Fruit fly (Drosophila melanogaster) whole organism, larva: Measurements from ENCODE around the gene CG31223.
A peak's percentile ranks its signal among the peaks of the same experiment; 100 is the strongest.

Experiments used
- noc ChIP-seq: fragments of 200-800 bp; sonication (Bioruptor generic); optimal IDR thresholded peaks from 3 replicates; lab custom pipeline; 2019; ENCODE audit warnings: missing biosample characterization, mild to moderate bottlenecking, missing genetic modification characterization, moderate library complexity

CG31223 gene

DNA sequence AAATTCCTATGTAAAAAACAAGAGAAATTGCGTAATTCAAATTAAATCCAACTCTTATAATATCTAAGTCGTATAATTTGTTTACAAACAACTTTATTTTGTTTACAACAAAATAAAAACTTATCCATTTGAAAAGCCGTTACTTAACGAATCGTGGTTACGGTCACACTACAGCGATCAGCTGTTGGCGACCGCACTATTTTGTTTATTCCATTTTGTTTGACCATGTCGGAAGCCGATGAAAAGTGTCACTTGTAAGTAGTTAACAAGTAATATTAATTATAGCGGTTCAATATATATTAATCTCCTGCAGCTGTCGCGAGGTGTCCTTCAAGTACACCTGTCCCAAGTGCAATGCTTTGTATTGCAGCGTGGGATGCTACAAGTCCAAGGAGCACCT lies at the start of gene CG31223:
CG31223 (plus strand) TSS at position 165 of the 400 bp plus-strand sequence.
- no peak for TF ChIP-seq noc

DNA sequence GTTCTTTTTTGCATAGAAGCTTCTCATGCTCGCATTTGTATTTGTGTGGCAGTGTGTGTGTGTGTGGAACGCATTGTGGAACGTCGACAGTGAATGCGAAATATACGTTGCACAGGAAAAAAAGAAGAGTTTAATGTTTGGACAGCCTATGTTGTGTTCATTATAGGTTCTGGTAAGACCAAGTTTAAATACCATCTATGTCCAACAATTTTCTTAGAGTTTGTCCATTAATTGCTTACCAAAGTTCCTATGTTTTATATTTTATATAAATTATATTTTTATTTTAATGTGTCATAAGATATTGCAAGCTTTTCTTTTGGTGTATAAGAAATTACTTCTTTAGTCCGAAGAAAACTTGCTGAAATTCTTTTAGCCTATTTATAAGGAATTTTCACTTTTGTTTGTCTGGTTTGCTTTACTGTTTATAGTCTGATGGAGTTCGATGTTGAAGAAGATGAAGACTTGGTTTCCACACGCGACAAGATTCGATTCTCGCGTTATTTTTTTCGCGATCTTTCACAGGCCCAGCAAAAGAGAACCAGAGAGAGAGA lies 48.7 kb upstream of the CG31223 start:
- peak; percentile 35 for TF ChIP-seq noc

DNA sequence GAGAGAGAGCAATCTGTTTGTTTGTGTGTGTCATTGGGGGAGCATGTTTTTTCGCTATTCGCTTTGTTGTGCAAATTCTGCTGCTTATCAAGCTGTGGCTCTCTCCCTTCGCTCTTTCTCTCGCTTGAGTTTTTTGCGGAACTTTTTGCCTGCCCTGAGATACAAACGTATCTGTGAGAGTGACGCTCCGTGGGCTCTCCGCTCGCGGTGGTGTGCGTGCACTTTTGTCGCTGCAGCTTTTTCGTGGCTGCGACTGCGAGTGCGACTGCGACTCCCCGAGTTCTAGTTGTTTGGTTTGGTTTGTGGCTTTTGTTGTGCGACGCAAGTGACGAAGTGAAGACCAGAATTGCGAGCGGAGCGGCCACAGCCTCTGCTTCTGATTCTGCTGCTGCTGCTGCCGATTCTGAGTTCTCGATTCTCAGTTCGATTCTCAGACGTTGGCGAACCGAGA lies 48.2 kb upstream of the CG31223 start:
- TF ChIP-seq noc, result no peak

DNA sequence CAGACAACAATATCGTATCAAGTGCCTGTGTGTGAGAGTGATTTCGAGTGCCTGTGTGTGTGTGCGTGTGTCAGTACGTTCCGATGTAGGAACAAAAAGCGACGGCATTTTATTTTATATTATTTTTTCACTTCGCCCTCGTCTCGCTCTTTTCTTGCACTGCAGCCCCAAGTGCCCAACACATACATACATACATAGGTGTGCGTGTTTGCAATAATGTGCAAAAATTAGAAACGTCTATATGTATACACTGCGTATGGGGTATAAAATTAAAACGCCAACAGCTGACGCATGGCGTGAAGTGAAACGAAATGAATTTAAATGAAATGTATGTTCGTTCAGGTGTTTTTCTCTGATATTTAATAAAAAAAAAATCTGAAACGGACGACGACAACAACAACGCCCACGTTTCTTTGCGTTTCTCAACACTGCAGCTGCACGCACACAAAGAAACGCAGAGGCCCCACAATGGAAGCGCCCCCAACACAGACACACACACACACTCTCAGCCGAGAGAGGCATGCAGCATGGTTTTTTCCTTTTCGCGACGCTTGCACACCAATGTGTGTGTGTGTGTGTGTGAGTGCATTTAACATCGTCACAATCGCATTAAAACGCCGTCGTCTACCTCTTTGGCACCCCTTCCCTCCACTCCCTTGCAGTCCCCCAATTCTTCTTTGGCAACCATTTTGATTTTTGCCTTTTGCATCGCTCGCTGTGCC lies 47.1 kb upstream of the CG31223 start:
- TF ChIP-seq noc, result no peak

DNA sequence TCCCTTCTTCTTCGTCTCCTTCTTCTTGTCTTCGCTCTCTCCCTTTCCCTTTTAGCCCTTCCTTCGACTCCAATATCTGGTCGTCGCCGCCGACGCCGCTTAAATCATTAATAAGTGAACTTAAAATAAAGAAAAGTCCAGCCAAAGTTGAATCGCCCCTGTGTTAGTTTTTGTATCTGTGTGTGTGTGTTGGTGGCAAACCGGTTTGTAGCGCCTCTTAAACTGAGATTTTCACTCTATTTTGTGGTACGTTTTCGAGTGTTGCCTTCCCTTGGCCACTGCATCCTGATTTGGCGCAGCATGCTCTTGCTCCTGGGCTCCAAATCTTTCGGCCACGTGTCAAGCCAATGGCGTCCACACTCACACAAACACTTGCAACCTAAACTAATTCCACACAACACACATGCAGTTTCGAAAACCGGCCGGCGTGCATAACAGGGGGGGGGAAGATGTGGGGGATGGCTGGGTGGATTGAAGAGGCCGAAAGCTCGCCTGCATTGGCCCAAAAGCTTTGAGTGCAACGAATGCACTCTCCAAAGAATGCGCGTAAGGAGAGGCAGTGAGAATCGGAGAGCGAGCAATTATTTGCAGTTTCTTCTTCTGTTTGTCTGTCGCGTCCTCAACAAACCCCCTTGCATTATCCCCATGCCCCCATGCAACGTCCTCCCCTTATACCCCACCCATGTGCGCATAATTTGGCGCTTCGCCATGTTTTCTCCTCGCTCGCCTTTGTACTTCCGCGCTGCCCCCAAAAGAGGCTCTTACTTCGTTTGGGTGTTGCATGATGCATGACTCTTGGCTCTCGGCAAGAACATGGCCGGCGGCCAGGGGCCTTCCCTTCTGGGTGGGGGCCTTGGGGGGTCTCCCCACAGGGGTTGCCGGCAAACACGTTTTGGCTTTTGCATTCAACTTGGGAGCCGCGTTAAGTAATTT lies 46.2 kb upstream of the CG31223 start:
- TF ChIP-seq noc, result no peak

DNA sequence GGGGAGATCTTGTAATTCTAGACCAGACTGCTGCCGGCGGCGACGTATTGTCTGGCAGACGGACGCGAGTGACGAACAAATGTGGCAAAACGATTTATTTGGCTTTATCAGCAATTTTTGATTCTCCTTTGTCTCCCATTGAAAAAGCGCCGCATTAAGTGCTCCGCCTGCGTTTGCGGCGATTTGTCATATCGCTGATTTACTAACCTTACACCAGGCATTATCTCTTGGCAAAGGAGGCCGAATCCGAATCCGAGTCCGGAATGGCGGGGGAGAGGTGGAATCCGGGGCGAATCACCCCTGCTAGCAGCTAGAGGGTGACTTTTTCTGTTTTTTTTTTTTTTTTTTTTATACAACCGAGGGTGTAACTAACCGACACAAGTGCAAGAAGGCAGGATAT lies 42.4 kb upstream of the CG31223 start:
- no peak for TF ChIP-seq noc

DNA sequence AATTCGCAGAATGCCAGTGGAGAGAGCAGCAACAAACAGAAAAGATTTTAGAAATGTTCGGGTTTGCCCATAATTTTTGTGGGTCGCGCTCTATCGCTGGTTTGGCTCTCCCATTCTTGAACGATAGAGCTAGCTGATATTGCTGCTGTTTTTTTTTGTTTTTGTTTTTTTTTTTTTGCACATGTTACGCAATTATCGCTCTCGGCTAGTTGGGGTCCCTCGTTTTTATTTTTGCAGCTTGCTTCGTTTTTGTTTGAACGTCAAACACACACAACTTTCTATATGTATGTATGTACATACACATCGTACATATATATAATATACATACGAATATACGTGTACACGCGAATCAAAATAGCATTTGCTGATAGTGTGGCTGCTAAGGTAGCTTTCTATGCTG lies 40.5 kb upstream of the CG31223 start:
- no peak for TF ChIP-seq noc

DNA sequence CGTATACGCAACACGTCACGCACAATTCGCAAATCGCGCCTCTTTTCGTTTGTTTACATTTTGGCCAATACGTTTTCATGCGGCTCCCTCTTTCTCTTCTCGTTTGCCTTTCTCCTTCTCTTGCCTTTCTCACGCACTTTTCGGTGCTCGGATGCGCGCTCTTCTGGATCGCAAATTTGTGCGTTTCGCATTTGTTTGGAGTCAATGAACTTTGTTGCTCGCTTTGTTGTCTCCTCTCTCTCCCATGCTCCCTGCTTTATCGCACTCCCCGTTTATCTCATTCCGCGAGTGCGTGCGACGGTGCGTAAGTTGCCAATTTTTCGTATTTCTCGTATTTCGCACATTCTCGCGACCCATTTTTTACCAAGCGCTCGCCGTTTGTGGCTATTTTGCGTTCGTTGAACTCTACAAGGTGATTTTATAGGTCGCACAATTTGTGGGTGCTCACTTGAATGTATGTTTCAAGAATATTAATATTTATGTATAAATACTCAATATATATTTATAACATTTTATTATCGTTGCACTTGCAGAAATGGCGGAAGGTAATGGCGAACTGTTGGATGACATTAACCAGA lies 39.6 kb upstream of the CG31223 start:
- TF ChIP-seq noc, result no peak

DNA sequence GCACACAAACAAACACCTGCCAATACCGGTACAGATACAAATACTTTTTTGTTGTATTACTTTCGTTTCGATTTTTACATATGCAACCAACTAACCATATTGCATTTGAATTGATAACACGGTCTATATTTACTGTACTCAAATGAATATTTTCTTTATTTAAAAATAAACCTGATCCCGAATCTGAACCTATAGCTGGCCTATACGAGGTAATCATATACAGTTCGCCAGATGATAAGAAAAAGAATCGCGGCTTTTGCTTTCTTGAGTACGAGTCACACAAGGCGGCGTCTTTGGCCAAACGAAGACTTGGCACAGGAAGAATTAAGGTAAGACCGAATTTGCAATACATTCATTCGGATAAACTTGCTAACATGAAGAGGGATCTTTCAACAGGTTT lies 34.0 kb upstream of the CG31223 start:
- TF ChIP-seq noc, result no peak

DNA sequence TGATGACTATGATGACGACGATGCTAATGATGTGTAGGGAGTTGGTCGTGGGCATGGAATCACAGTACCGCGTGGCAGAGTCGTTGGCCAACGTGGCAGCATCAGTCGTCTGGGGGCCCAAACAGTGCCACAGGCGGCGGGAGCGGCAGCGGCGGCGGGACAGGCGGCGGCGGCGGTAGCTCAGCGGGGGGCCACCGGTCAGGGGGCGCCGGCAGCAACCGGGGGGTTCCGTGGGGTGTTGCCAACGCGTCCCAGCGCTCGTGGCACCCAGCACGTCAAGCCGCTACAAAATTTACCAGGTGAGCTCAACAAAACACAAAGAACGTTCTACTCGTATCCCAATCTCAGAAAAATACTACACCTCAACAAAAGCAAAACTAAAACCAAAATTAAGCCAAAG lies 28.7 kb upstream of the CG31223 start:
- no peak for TF ChIP-seq noc

DNA sequence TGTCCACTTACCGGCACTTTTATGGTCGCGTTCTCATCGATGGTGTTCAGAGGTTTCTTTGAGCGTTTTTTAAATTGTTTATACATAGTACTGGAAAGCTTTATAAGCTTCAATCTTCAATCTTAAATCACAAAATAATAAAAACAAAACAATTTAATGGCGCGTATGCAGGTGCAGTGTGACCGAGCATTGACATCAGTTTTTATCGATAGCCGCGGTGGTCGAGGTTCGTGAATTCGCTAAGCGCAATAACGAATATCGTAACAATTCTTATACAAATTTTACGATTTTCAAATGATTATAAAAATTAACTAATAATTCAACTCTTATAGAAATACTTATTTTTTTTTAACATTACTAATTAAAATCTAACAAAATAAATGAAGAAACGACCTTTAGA lies 14.9 kb upstream of the CG31223 start, which contains the start of gene Fancd2:
Fancd2 (minus strand) TSS at position 183 of the 400 bp plus-strand sequence.
- TF ChIP-seq noc, result no peak

DNA sequence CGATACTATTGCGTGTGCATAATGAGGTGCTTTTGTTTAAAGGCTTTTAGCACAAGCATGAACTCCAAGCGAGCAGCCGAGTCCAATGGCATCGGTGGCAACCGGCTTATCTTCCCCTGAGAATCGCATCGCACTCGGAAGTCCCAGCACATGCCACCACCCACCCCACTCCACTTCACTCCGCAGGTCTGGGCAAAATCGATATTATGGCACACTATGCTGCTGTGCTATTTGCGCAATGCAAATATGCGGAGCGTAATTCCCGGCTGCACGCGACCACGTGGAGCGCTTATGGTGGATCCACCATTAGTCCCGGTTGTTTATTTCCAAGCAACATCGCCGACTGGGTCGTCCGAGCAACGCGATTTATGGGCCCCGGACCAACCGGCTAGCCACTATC lies 12.7 kb upstream of the CG31223 start:
- no peak for TF ChIP-seq noc

DNA sequence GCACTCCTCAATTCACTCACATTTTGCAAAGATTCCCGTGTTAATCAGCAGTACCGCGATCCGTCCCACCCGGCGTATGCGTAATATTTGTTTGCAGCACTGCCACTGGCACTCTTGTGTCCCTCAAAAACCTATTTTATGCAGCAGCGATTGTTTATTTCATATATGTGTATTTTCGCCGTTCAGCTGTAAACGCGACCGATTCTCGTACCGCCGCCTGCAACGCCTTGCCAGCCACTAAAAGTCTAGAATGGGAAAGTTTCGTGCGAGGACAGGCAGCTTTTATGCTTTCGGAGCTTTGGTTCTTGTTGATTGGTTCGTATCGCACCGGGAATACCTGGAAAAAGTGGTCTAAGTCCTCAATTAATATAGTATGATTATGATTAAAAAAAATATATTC lies 12.2 kb upstream of the CG31223 start, which contains the start of gene CG17270:
CG17270 (minus strand) TSS at position 241 of the 400 bp plus-strand sequence.
- no peak for TF ChIP-seq noc

DNA sequence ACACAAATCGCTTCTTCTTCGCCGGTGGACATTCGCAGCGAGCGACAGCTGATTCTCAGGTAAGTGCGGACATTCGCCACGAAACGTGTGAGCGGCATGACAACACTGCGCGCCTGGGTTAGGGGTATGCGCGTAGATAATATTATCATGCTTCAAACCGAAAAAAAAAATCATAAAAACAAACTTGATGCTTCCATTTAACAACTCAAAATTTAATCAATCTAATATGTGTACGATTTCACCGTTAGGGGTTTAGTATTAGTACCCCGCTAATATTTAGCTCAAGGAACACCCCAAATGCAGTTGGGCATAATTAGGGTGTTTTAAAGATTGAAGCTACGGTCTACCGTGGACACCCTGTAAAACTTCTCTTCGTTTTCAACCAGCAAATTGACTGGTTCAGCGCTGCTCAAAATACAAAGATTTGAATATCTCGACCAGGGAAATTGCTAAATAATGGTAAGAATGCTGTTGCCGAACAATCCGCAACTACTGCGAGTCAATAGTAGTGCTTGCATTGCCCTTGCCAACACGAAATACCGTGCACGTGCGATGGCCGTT lies 9.0 kb upstream of the CG31223 start, which contains the start of the genes CG17271 and RpS20:
CG17271 (minus strand) TSS at position 34 of the 561 bp plus-strand sequence.
RpS20 (plus strand) TSS at position 367 of the 561 bp plus-strand sequence.
- TF ChIP-seq noc, result peak; percentile 77

DNA sequence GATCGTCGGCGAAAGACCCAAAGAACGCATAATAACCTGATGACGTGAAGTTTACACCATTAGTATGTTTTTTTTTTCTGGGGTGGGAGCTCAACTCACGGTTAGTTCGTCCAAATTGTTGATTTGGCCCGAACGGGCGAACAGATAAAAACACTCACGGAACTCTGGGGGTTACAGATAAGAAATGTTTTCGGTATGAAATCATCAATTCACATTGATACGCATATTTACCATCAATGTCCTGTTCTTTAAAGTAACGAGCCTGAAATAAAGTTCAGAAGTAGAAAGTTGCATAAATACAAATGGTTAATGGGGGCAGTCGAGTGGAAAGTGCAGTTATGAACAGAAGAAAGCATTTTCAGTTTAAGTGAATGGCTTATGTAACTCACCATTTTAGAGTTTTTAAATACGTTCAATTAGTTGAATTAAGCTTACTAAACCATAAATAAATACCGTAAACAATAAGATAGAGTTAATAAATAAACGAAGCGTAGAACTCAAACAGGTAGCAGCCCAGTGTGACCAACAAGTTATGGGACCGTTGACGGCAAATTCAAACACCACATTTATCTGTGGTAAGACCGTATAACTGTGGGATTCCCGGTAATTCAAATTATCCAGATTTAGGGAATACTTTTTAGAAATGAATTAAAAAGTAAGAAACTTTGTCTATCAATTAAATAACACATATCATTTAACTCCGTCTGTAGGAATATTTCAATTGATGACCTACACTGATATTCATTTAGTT lies 7.0 kb upstream of the CG31223 start, which contains the start of gene CG17272:
CG17272 (minus strand) TSS at position 536 of the 751 bp plus-strand sequence.
- no peak for TF ChIP-seq noc
